Fruit fly (Drosophila melanogaster): ENCODE data around the gene Fur1.

DNA sequence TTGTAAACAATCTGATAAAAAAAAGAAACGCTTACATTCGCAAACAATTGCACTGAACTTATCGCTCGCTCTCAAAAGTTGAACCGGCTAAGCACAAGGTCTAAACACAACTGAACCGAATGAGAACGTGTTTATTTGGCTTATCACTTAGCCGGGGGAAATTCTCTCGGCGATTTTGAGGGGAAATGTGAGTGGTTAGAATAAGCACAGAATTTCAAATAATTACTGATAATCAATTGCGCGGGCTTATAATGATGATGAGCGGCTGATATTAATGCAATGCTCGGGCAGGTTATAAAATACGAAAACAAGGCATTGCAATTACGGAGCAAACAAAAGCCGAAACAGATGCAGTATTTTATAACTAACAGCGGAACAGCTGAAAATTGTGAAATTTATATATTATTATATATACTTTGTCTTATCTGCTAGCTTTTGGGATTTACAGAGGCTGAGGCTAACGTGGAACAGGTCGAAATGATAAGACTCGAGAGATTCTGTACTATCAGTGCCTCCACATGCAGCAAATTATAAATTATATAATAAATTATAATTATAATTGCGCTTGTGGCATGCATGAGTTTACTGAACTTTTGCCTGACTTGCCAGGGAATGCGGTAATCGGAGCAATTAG, 34.4 kb downstream of the Fur1 start:
- TF ChIP-seq psq (optimal IDR thresholded peaks at IDR 0.05) (no peak), ttk (optimal IDR thresholded peaks at IDR 0.05) (no peak), Sin3A (optimal IDR thresholded peaks at IDR 0.05) (no peak), h (optimal IDR thresholded peaks at IDR 0.05) (no peak), insv (optimal IDR thresholded peaks at IDR 0.05) (no peak), Myc (optimal IDR thresholded peaks at IDR 0.05) (no peak)

Measured in Kc167 (cell line).